Fruit fly (Drosophila melanogaster): ENCODE results near the gene CG6048.
A peak's percentile ranks its signal among the peaks of the same experiment; 100 is the strongest.

Gene CG6048

DNA sequence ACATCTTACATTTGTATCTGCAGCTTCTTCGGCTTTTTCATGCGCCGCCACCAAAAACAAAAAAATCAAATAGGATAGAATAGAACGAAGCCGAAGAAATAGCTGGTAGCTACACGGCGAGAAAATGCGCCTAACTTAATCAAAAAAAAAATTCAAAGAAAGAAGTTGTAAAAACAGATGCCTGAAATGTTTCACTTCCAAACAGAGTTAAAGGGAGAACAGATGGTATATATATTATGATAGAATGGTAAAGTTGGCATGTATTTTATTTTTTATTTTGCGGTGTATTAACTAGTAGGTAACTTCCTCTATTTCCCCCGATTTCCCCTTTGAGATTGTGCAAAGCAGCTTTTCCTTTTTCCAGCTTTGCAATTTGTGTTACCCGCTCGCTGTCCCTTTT, 28.0 kb upstream of the CG6048 start:
- TF ChIP-seq h (GFP tag; optimal IDR thresholded peaks at IDR 0.05) (no peak), jim (GFP tag; optimal IDR thresholded peaks at IDR 0.05) (no peak), GATAd (GFP tag; optimal IDR thresholded peaks at IDR 0.05) (no peak), Dif (GFP tag; optimal IDR thresholded peaks at IDR 0.05; ENCODE audit: partially characterized antibody) (no peak), OdsH (GFP tag; optimal IDR thresholded peaks at IDR 0.05) (no peak)

DNA sequence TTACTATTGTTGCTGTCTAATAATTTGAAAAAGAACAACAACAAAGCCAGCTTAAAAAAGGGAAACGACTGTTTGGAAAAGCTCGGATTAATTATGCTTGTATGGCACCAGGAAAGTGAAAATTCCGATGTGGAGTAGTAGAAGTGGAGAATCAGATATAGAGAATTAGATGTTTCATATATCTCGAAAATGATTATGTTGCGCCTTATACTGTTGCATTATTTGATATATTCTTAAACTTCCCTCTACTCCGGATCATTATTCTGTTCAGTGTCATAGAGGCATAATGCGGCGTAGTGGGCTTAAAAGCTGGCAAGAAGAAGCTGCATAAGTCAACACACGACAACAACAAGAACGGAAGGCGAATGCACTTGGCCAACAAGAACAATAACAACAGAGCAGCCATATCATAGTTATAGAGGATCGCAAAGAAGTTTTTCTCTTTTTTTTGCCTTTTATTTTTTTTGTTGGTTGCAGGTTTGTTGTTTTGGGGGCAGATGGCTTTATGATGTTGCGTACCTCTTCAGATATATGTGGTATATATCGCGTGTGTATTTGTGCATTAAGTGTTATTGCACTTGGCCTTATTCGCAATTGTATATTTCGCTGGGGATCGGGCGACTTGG, 26.5 kb upstream of the CG6048 start:
- no peak for TF ChIP-seq OdsH (GFP tag; optimal IDR thresholded peaks at IDR 0.05)
- TF ChIP-seq pan (optimal IDR thresholded peaks at IDR 0.05) = no peak
- TF ChIP-seq rgr (GFP tag; optimal IDR thresholded peaks at IDR 0.05) = peak; percentile 5
- TF ChIP-seq dmrt93B (GFP tag; optimal IDR thresholded peaks at IDR 0.05) = peak; percentile 29
- TF ChIP-seq foxo (GFP tag; optimal IDR thresholded peaks at IDR 0.05) = peak in 1 of 2 experiments; percentile 27
- TF ChIP-seq Hr78 (GFP tag; optimal IDR thresholded peaks at IDR 0.05) = no peak
- TF ChIP-seq ey (GFP tag; optimal IDR thresholded peaks at IDR 0.05) = peak; percentile 36
- no peak for TF ChIP-seq br (GFP tag; optimal IDR thresholded peaks at IDR 0.05)
- TF ChIP-seq Jra (GFP tag; optimal IDR thresholded peaks at IDR 0.05) = no peak
- TF ChIP-seq fru (GFP tag; optimal IDR thresholded peaks at IDR 0.05) = peak; percentile 4
- TF ChIP-seq Myc (optimal IDR thresholded peaks at IDR 0.05) = no peak
- TF ChIP-seq brk (GFP tag; optimal IDR thresholded peaks at IDR 0.05) = no peak
- TF ChIP-seq Sp1 (GFP tag; optimal IDR thresholded peaks at IDR 0.05) = peak; percentile 18
- peak; percentile 4 for TF ChIP-seq tai (GFP tag; optimal IDR thresholded peaks at IDR 0.05)
- peak; percentile 14 for TF ChIP-seq h (GFP tag; optimal IDR thresholded peaks at IDR 0.05)
- TF ChIP-seq HLH106 (tag; optimal IDR thresholded peaks at IDR 0.05) = peak; percentile 39
- no peak for TF ChIP-seq CG32264 (GFP tag; optimal IDR thresholded peaks at IDR 0.05)
- no peak for TF ChIP-seq sv (GFP tag; optimal IDR thresholded peaks at IDR 0.05)
- no peak for TF ChIP-seq Abd-B (GFP tag; optimal IDR thresholded peaks at IDR 0.05)
- no peak for TF ChIP-seq sage (GFP tag; optimal IDR thresholded peaks at IDR 0.05)

DNA sequence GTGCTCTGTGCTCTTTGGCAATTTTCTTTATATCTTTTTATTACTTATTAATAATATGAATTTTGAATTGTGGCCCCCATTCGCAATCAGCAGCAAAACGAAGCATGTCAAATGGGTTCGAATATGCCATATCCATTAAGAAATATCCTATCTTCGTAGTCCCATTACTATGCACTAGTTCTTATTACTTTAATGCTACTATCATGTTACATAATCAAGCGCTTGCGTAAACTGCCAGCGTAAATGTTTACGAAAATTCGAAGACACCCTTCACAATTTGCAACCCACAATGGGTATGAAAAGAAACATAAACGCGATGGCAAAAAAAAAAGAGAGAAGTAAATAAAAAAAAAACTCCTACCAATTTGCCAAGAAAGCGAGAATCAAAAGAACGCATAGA, 25.6 kb upstream of the CG6048 start:
- no peak for TF ChIP-seq Rel (GFP tag; optimal IDR thresholded peaks at IDR 0.05)
- no peak for TF ChIP-seq Rel (tag; optimal IDR thresholded peaks at IDR 0.05)
- TF ChIP-seq woc (GFP tag; optimal IDR thresholded peaks at IDR 0.05) = no peak
- TF ChIP-seq CrebA (GFP tag; optimal IDR thresholded peaks at IDR 0.05; ENCODE audit: borderline replicate concordance) = no peak
- TF ChIP-seq Myc (optimal IDR thresholded peaks at IDR 0.05) = no peak
- peak; percentile 0 for TF ChIP-seq ey (GFP tag; optimal IDR thresholded peaks at IDR 0.05)
- TF ChIP-seq Dfd (GFP tag; optimal IDR thresholded peaks at IDR 0.05) = no peak
- TF ChIP-seq Hnf4 (GFP tag; optimal IDR thresholded peaks at IDR 0.05) = peak; percentile 23
- no peak for TF ChIP-seq CG9705 (GFP tag; optimal IDR thresholded peaks at IDR 0.05)
- peak; percentile 21 for TF ChIP-seq fru (GFP tag; optimal IDR thresholded peaks at IDR 0.05)
- no peak for TF ChIP-seq dmrt93B (GFP tag; optimal IDR thresholded peaks at IDR 0.05)
- TF ChIP-seq Vsx2 (GFP tag; optimal IDR thresholded peaks at IDR 0.05; ENCODE audit: partially characterized antibody) = no peak
- no peak for TF ChIP-seq jim (GFP tag; optimal IDR thresholded peaks at IDR 0.05)
- no peak for TF ChIP-seq brk (GFP tag; optimal IDR thresholded peaks at IDR 0.05)
- TF ChIP-seq sage (GFP tag; optimal IDR thresholded peaks at IDR 0.05) = no peak
- TF ChIP-seq rgr (GFP tag; optimal IDR thresholded peaks at IDR 0.05) = peak; percentile 58
- TF ChIP-seq dl (GFP tag; optimal IDR thresholded peaks at IDR 0.05; ENCODE audit: insufficient read depth in 1 of 2, partially characterized antibody in 2 of 2) = no peak
- TF ChIP-seq pan (optimal IDR thresholded peaks at IDR 0.05) = no peak
- TF ChIP-seq N (GFP tag; optimal IDR thresholded peaks at IDR 0.05) = no peak
- no peak for TF ChIP-seq Mio (GFP tag; optimal IDR thresholded peaks at IDR 0.05)
- no peak for TF ChIP-seq HLH106 (tag; optimal IDR thresholded peaks at IDR 0.05)
- no peak for TF ChIP-seq Hr83 (GFP tag; optimal IDR thresholded peaks at IDR 0.05; ENCODE audit: poor library complexity, severe bottlenecking)
- TF ChIP-seq tai (GFP tag; optimal IDR thresholded peaks at IDR 0.05) = no peak
- peak; percentile 18 for TF ChIP-seq h (GFP tag; optimal IDR thresholded peaks at IDR 0.05)
- TF ChIP-seq lola (GFP tag; optimal IDR thresholded peaks at IDR 0.05) = no peak
- TF ChIP-seq Sp1 (GFP tag; optimal IDR thresholded peaks at IDR 0.05) = no peak
- no peak for TF ChIP-seq CG32264 (GFP tag; optimal IDR thresholded peaks at IDR 0.05)
- no peak for TF ChIP-seq usp (GFP tag; optimal IDR thresholded peaks at IDR 0.05)
- TF ChIP-seq OdsH (GFP tag; optimal IDR thresholded peaks at IDR 0.05) = peak; percentile 18
- TF ChIP-seq psq (GFP tag; optimal IDR thresholded peaks at IDR 0.05) = peak; percentile 48
- TF ChIP-seq foxo (GFP tag; optimal IDR thresholded peaks at IDR 0.05) = peak in 1 of 2 experiments; percentile 43
- peak; percentile 33 for TF ChIP-seq br (GFP tag; optimal IDR thresholded peaks at IDR 0.05)
- no peak for TF ChIP-seq GATAd (GFP tag; optimal IDR thresholded peaks at IDR 0.05)
- no peak for TF ChIP-seq Hr78 (GFP tag; optimal IDR thresholded peaks at IDR 0.05)

All from whole organism, wandering third instar larva.